Worm (Caenorhabditis elegans) whole organism, midembryonic: ENCODE data around the gene amph-1.
A peak's percentile ranks its signal among the peaks of the same experiment; 100 is the strongest.

Experiments used
- T22C8.4 ChIP-seq: fragments of 200-800 bp; sonication (Bioruptor generic); IDR thresholded peaks from 2 replicates; pipeline ENCODE4 v1.3.6; 2022; ENCODE audit warnings: missing genetic modification characterization, missing compliant biosample characterization
- cog-1 ChIP-seq: sonication (generic microtip); optimal IDR thresholded peaks from 2 replicates; lab custom pipeline; 2016; ENCODE audit warnings: missing genetic modification characterization, missing compliant biosample characterization
- flt-1 ChIP-seq: fragments of 200-800 bp; sonication (Bioruptor generic); IDR thresholded peaks from 2 replicates; pipeline ENCODE4 v1.3.6; 2022; ENCODE audit warnings: missing genetic modification characterization, missing compliant biosample characterization
- klf-2 ChIP-seq: fragments of 200-800 bp; sonication (Bioruptor generic); conservative IDR thresholded peaks from 2 replicates; pipeline ENCODE4 v1.3.6; 2022; ENCODE audit warnings: missing genetic modification reagents, missing genetic modification characterization, missing compliant biosample characterization
- med-1 ChIP-seq: sonication (generic microtip); optimal IDR thresholded peaks from 2 replicates; lab custom pipeline; 2017; ENCODE audit warnings: missing genetic modification characterization, mild to moderate bottlenecking, missing compliant biosample characterization, antibody characterized with exemption, missing genetic modification reagents; ENCODE audit not compliant: insufficient read depth
- ref-1 ChIP-seq: fragments of 200-800 bp; sonication (Bioruptor generic); conservative IDR thresholded peaks from 2 replicates; pipeline ENCODE4 v1.3.6; 2022; ENCODE audit warnings: missing genetic modification reagents, missing genetic modification characterization, missing compliant biosample characterization
- tab-1 ChIP-seq: fragments of 200-800 bp; sonication (Bioruptor generic); IDR thresholded peaks from 2 replicates; pipeline ENCODE4 v1.3.6; 2022; ENCODE audit warnings: missing genetic modification characterization, missing compliant biosample characterization
- ztf-23 ChIP-seq: fragments of 200-800 bp; sonication (Bioruptor generic); IDR thresholded peaks from 2 replicates; pipeline ENCODE4 v1.3.6; 2022; ENCODE audit warnings: missing genetic modification reagents, missing genetic modification characterization, missing compliant biosample characterization
- ztf-29 ChIP-seq: fragments of 200-800 bp; sonication (Bioruptor generic); IDR thresholded peaks from 2 replicates; pipeline ENCODE4 v1.3.6; 2022; ENCODE audit warnings: missing genetic modification reagents, missing genetic modification characterization, missing compliant biosample characterization

Gene amph-1

ce11 chrIV:9623269-9623668, 24.4 kb downstream of the amph-1 start, which contains the start of gene W09C2.9:
Gene W09C2.9, minus strand, starts transcription at chrIV:9623369.
- no peak for TF ChIP-seq T22C8.4
- TF ChIP-seq flt-1 (GFP tag; lab: Robert Waterston, UW): no peak
- no peak for TF ChIP-seq ztf-29 (GFP tag; lab: Robert Waterston, UW)
- TF ChIP-seq cog-1 (tag; lab: Kevin White, UChicago): no peak
- no peak for TF ChIP-seq ztf-23
- TF ChIP-seq klf-2: no peak
- TF ChIP-seq ref-1: no peak
- no peak for TF ChIP-seq tab-1 (GFP tag; lab: Robert Waterston, UW)
- no peak for TF ChIP-seq med-1 (GFP tag; lab: Kevin White, UChicago)

- TF ChIP-seq flt-1 (GFP tag; lab: Robert Waterston, UW) (no peak), ztf-29 (GFP tag; lab: Robert Waterston, UW) (no peak), med-1 (GFP tag; lab: Kevin White, UChicago) (no peak), klf-2 (no peak), ref-1 (no peak), ztf-23 (no peak), tab-1 (GFP tag; lab: Robert Waterston, UW) (no peak), T22C8.4 (no peak), cog-1 (tag; lab: Kevin White, UChicago) (no peak)
Measured at ce11 chrIV:9622272-9622671, 25.4 kb downstream of the amph-1 start, which contains the start of gene W09C2.7. Gene W09C2.7, minus strand, starts transcription at chrIV:9622372.

ce11 chrIV:9618836-9619235, 28.8 kb downstream of the amph-1 start:
- no peak for TF ChIP-seq cog-1 (tag; lab: Kevin White, UChicago)
- TF ChIP-seq ztf-23: no peak
- no peak for TF ChIP-seq flt-1 (GFP tag; lab: Robert Waterston, UW)
- no peak for TF ChIP-seq tab-1 (GFP tag; lab: Robert Waterston, UW)
- no peak for TF ChIP-seq klf-2
- no peak for TF ChIP-seq med-1 (GFP tag; lab: Kevin White, UChicago)
- no peak for TF ChIP-seq ztf-29 (GFP tag; lab: Robert Waterston, UW)
- no peak for TF ChIP-seq T22C8.4
- TF ChIP-seq ref-1: no peak

ce11 chrIV:9618015-9618414, 29.7 kb downstream of the amph-1 start:
- no peak for TF ChIP-seq cog-1 (tag; lab: Kevin White, UChicago)
- no peak for TF ChIP-seq med-1 (GFP tag; lab: Kevin White, UChicago)
- TF ChIP-seq ref-1: no peak
- TF ChIP-seq T22C8.4: no peak
- TF ChIP-seq ztf-23: no peak
- no peak for TF ChIP-seq tab-1 (GFP tag; lab: Robert Waterston, UW)
- no peak for TF ChIP-seq flt-1 (GFP tag; lab: Robert Waterston, UW)
- TF ChIP-seq klf-2: no peak
- TF ChIP-seq ztf-29 (GFP tag; lab: Robert Waterston, UW): no peak

ce11 chrIV:9617358-9617757, 30.3 kb downstream of the amph-1 start:
- TF ChIP-seq cog-1 (tag; lab: Kevin White, UChicago) (no peak), ztf-23 (no peak), T22C8.4 (no peak), flt-1 (GFP tag; lab: Robert Waterston, UW) (0 out of 2 replicates have a peak, but pooled peaks have one; percentile 25), med-1 (GFP tag; lab: Kevin White, UChicago) (no peak), tab-1 (GFP tag; lab: Robert Waterston, UW) (no peak), ref-1 (no peak), klf-2 (no peak), ztf-29 (GFP tag; lab: Robert Waterston, UW) (no peak)

- TF ChIP-seq flt-1 (GFP tag; lab: Robert Waterston, UW): no peak
- TF ChIP-seq cog-1 (tag; lab: Kevin White, UChicago): no peak
- TF ChIP-seq ztf-29 (GFP tag; lab: Robert Waterston, UW): no peak
- TF ChIP-seq klf-2: no peak
- no peak for TF ChIP-seq med-1 (GFP tag; lab: Kevin White, UChicago)
- TF ChIP-seq ztf-23: no peak
- no peak for TF ChIP-seq tab-1 (GFP tag; lab: Robert Waterston, UW)
- TF ChIP-seq ref-1: no peak
Measured at ce11 chrIV:9615511-9615910, 32.2 kb downstream of the amph-1 start.

- no peak for TF ChIP-seq ztf-23
- no peak for TF ChIP-seq cog-1 (tag; lab: Kevin White, UChicago)
- TF ChIP-seq ztf-29 (GFP tag; lab: Robert Waterston, UW): no peak
- TF ChIP-seq flt-1 (GFP tag; lab: Robert Waterston, UW): no peak
- no peak for TF ChIP-seq ref-1
- no peak for TF ChIP-seq klf-2
Measured at ce11 chrIV:9614695-9615094, 33.0 kb downstream of the amph-1 start, which contains the start of gene elt-1. Gene elt-1, plus strand, starts transcription at chrIV:9614995.

ce11 chrIV:9614060-9614459, 33.6 kb downstream of the amph-1 start:
- TF ChIP-seq tab-1 (GFP tag; lab: Robert Waterston, UW) (no peak), klf-2 (no peak), med-1 (GFP tag; lab: Kevin White, UChicago) (no peak), ref-1 (no peak), ztf-23 (no peak), cog-1 (tag; lab: Kevin White, UChicago) (no peak), ztf-29 (GFP tag; lab: Robert Waterston, UW) (no peak), flt-1 (GFP tag; lab: Robert Waterston, UW) (no peak), T22C8.4 (no peak)

- TF ChIP-seq flt-1 (GFP tag; lab: Robert Waterston, UW) (no peak), ref-1 (no peak), tab-1 (GFP tag; lab: Robert Waterston, UW) (no peak), ztf-29 (GFP tag; lab: Robert Waterston, UW) (no peak), T22C8.4 (no peak), klf-2 (no peak), med-1 (GFP tag; lab: Kevin White, UChicago) (no peak), cog-1 (tag; lab: Kevin White, UChicago) (no peak), ztf-23 (no peak)
Measured at ce11 chrIV:9613072-9613590, 34.5 kb downstream of the amph-1 start.

ce11 chrIV:9610923-9611322, 36.8 kb downstream of the amph-1 start:
- TF ChIP-seq ztf-23 (no peak), T22C8.4 (no peak), cog-1 (tag; lab: Kevin White, UChicago) (no peak), klf-2 (no peak), med-1 (GFP tag; lab: Kevin White, UChicago) (no peak), tab-1 (GFP tag; lab: Robert Waterston, UW) (no peak), ztf-29 (GFP tag; lab: Robert Waterston, UW) (no peak), ref-1 (no peak), flt-1 (GFP tag; lab: Robert Waterston, UW) (no peak)
